Fruit fly (Drosophila melanogaster) whole organism, adult: ENCODE data around the gene PolZ2.

Experiments used
- CG11617 ChIP-seq: fragments of 200-800 bp; sonication (Bioruptor generic); optimal IDR thresholded peaks from 2 replicates; lab custom pipeline; 2017; ENCODE audit warnings: mild to moderate bottlenecking, missing biosample characterization, missing genetic modification reagents, missing genetic modification characterization
- CG12768 ChIP-seq: fragments of 200-800 bp; sonication (Bioruptor generic); optimal IDR thresholded peaks from 2 replicates; lab custom pipeline; 2017; ENCODE audit warnings: missing biosample characterization, missing genetic modification characterization, mild to moderate bottlenecking, moderate library complexity, missing genetic modification reagents
- CG7101 ChIP-seq: fragments of 200-800 bp; sonication (Bioruptor generic); optimal IDR thresholded peaks from 2 replicates; lab custom pipeline; 2018; ENCODE audit warnings: missing biosample characterization, mild to moderate bottlenecking, missing genetic modification characterization, moderate library complexity
- Clk ChIP-seq: fragments of 200-800 bp; sonication (Bioruptor generic); optimal IDR thresholded peaks from 2 replicates; lab custom pipeline; 2017; ENCODE audit warnings: missing biosample characterization, missing genetic modification characterization
- Hr96 ChIP-seq: fragments of 200-800 bp; sonication (Bioruptor generic); optimal IDR thresholded peaks from 2 replicates; lab custom pipeline; 2016; ENCODE audit warnings: missing biosample characterization, missing genetic modification characterization
- bab1 ChIP-seq: fragments of 200-800 bp; sonication (Bioruptor generic); optimal IDR thresholded peaks from 3 replicates; lab custom pipeline; 2019; ENCODE audit warnings: missing biosample characterization, mild to moderate bottlenecking, missing genetic modification characterization, moderate library complexity
- pad ChIP-seq: fragments of 200-800 bp; sonication (Bioruptor generic); optimal IDR thresholded peaks from 3 replicates; lab custom pipeline; 2017; ENCODE audit warnings: missing biosample characterization, missing genetic modification characterization, mild to moderate bottlenecking, moderate library complexity, missing genetic modification reagents
- tj ChIP-seq: fragments of 200-800 bp; sonication (Bioruptor generic); optimal IDR thresholded peaks from 3 replicates; lab custom pipeline; 2017; ENCODE audit warnings: missing biosample characterization, mild to moderate bottlenecking, missing genetic modification characterization, moderate library complexity

DNA sequence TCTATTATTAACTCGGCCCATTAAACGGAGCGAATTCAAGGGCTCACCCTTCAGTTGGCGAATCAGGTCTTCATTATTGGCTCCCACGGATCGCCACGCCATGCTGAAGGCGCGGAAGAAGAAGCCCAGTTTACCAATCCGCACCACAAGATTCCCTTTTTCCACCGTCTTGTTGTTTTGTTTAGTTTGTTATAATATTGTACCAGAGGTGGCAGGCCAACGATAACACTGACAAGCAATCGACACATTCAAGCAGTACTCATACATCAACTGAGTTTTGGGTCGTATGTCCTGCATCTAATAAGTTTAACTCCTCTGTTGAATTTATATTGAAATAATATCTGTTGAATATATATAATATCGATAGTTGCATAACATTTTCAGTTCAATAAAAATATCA, 34.6 kb upstream of the PolZ2 start, which contains the start of gene Pcmt:
- no peak for TF ChIP-seq bab1
- TF ChIP-seq CG12768 = no peak
- TF ChIP-seq CG11617 (GFP tag; lab: Kevin White, UChicago) = no peak
- TF ChIP-seq tj (GFP tag; lab: Kevin White, UChicago) = no peak
- TF ChIP-seq Clk (GFP tag; lab: Kevin White, UChicago) = no peak
- no peak for TF ChIP-seq CG7101
- TF ChIP-seq pad (GFP tag; lab: Kevin White, UChicago) = no peak
- TF ChIP-seq Hr96 (GFP tag; lab: Kevin White, UChicago) = no peak
